Worm (Caenorhabditis elegans) whole organism, mixed stage, embryonic: ENCODE data around the gene gtl-1.

Experiments used
- lin-13 ChIP-seq: fragments of 150-350 bp; optimal IDR thresholded peaks from 2 replicates; lab custom pipeline; 2014; ENCODE audit warnings: missing biosample characterization, missing genetic modification characterization
- lsy-2 ChIP-seq: fragments of 150-350 bp; optimal IDR thresholded peaks from 2 replicates; lab custom pipeline; 2014; ENCODE audit warnings: missing biosample characterization, missing genetic modification characterization
- nhr-12 ChIP-seq: fragments of 150-350 bp; optimal IDR thresholded peaks from 2 replicates; lab custom pipeline; 2014; ENCODE audit warnings: missing biosample characterization, missing genetic modification characterization
- snpc-4 ChIP-seq: fragments of 150-350 bp; optimal IDR thresholded peaks from 2 replicates; lab custom pipeline; 2014; ENCODE audit warnings: missing biosample characterization, missing genetic modification characterization
- ztf-11 ChIP-seq: fragments of 150-350 bp; optimal IDR thresholded peaks from 2 replicates; lab custom pipeline; 2014; ENCODE audit warnings: missing biosample characterization, missing genetic modification characterization

DNA sequence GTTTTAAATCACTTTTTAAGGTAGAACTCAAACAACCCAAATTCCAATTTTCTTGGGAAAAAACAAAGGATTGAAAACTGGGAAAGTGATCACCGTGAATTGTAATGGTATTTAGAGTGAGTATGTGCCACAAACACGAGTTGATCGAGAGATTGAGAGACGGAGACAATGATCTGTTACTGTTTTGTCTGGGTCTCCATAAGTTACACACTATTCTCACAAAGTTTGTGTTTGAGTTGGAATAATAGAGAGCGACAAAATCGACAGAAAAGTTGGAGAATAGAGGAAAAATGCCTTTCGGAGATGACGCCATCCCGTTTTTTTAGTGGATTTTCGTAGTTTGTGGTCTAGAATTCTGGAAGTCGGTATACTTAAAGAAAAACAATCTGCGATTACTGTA lies 11.9 kb upstream of the gtl-1 start, which contains the start of gene nhr-7:
- TF ChIP-seq ztf-11 (no peak), lin-13 (tag; lab: Kevin White, UChicago) (no peak), snpc-4 (tag; lab: Kevin White, UChicago) (no peak), lsy-2 (no peak), nhr-12 (tag; lab: Kevin White, UChicago) (no peak)
